Fruit fly (Drosophila melanogaster): ENCODE measurements around the gene mtm.

dm6 chr2L:6012303-6013070 is 24.3 kb downstream of the mtm start, which contains the start of gene CG9098:
- TF ChIP-seq gem (tag; optimal IDR thresholded peaks at IDR 0.05): no peak
- TF ChIP-seq CG42726 (GFP tag; IDR thresholded peaks at IDR 0.05; ENCODE audit: partially characterized antibody): no peak
- no peak for TF ChIP-seq ab (GFP tag; optimal IDR thresholded peaks at IDR 0.05)
- no peak for TF ChIP-seq al (GFP tag; IDR thresholded peaks at IDR 0.05)

Measured in whole organism, embryonic.